Fruit fly (Drosophila melanogaster) whole organism, embryonic: ENCODE results near the gene qless.

Experiments used
- Atf3 ChIP-seq: fragments of 200-800 bp; sonication (Bioruptor generic); optimal IDR thresholded peaks from 3 replicates; lab custom pipeline; 2016; ENCODE audit warnings: missing biosample characterization, missing genetic modification characterization
- Atf6 ChIP-seq: fragments of 200-800 bp; sonication (Bioruptor generic); IDR thresholded peaks from 2 replicates; pipeline ENCODE4 v1.3.6; 2022; ENCODE audit warnings: missing biosample characterization, missing genetic modification characterization
- BEAF-32 ChIP-seq: fragments of 200-800 bp; sonication (Bioruptor generic); optimal IDR thresholded peaks from 3 replicates; lab custom pipeline; 2017; ENCODE audit warnings: missing biosample characterization, missing genetic modification characterization, mild to moderate bottlenecking, moderate library complexity, missing genetic modification reagents
- CG10543 ChIP-seq: fragments of 200-800 bp; sonication (Bioruptor generic); optimal IDR thresholded peaks from 3 replicates; lab custom pipeline; 2017; ENCODE audit warnings: missing biosample characterization, mild to moderate bottlenecking, missing genetic modification characterization, moderate library complexity
- CG12071 ChIP-seq: fragments of 200-800 bp; sonication (Bioruptor generic); optimal IDR thresholded peaks from 3 replicates; lab custom pipeline; 2018; ENCODE audit warnings: missing biosample characterization, mild to moderate bottlenecking, missing genetic modification characterization
- CG12769 ChIP-seq: fragments of 200-800 bp; sonication (Bioruptor generic); optimal IDR thresholded peaks from 2 replicates; lab custom pipeline; 2019; ENCODE audit warnings: missing biosample characterization, mild to moderate bottlenecking, missing genetic modification characterization, moderate library complexity
- CG1602 ChIP-seq: fragments of 200-800 bp; sonication (Bioruptor generic); optimal IDR thresholded peaks from 3 replicates; lab custom pipeline; 2016; ENCODE audit warnings: missing biosample characterization, missing genetic modification characterization
- CG18011 ChIP-seq: fragments of 200-800 bp; sonication (Bioruptor generic); optimal IDR thresholded peaks from 2 replicates; lab custom pipeline; 2017; ENCODE audit warnings: missing biosample characterization, missing genetic modification characterization, mild to moderate bottlenecking, moderate library complexity, missing genotype
- CG18599 ChIP-seq: fragments of 200-800 bp; sonication (Bioruptor generic); optimal IDR thresholded peaks from 3 replicates; lab custom pipeline; 2017; ENCODE audit warnings: missing biosample characterization, missing genetic modification characterization, mild to moderate bottlenecking, moderate library complexity, missing genetic modification reagents
- CG2678 ChIP-seq: fragments of 200-800 bp; sonication (Bioruptor generic); optimal IDR thresholded peaks from 3 replicates; lab custom pipeline; 2019; ENCODE audit warnings: missing biosample characterization, mild to moderate bottlenecking, missing genetic modification characterization, moderate library complexity
- CG3065 ChIP-seq: fragments of 200-800 bp; sonication (Bioruptor generic); optimal IDR thresholded peaks from 2 replicates; lab custom pipeline; 2016; ENCODE audit warnings: missing biosample characterization, missing genetic modification characterization
- CG34422 ChIP-seq: fragments of 200-800 bp; sonication (Bioruptor generic); IDR thresholded peaks from 3 replicates; pipeline ENCODE4 v1.3.6; 2022; ENCODE audit warnings: missing biosample characterization, missing genetic modification characterization
- CG4360 ChIP-seq: fragments of 200-800 bp; sonication (Bioruptor generic); IDR thresholded peaks from 2 replicates; pipeline ENCODE4 v1.3.6; 2022; ENCODE audit warnings: missing biosample characterization, missing genetic modification characterization
- CG6854 ChIP-seq: fragments of 200-800 bp; sonication (Bioruptor generic); optimal IDR thresholded peaks from 3 replicates; lab custom pipeline; 2017; ENCODE audit warnings: missing biosample characterization, mild to moderate bottlenecking, missing genetic modification characterization
- CG8765 ChIP-seq: fragments of 200-800 bp; sonication (Bioruptor generic); IDR thresholded peaks from 2 replicates; pipeline ENCODE4 v1.3.6; 2022; ENCODE audit warnings: missing biosample characterization, missing genetic modification characterization
- Dbx ChIP-seq: fragments of 200-800 bp; sonication (Bioruptor generic); IDR thresholded peaks from 3 replicates; pipeline ENCODE4 v1.3.6; 2022; ENCODE audit warnings: missing biosample characterization, missing genetic modification characterization
- Ets65A ChIP-seq: fragments of 200-800 bp; sonication (Bioruptor generic); peaks from one replicate; lab custom pipeline; 2016; ENCODE audit warnings: missing biosample characterization, missing genetic modification characterization
- Hr78 ChIP-seq, 2 experiments: fragments of 200-800 bp in 1 of 2; fragments of >200 bp in 1 of 2; sonication (Bioruptor generic) in 1 of 2; optimal IDR thresholded peaks; 2 replicates each; lab custom pipeline; 2017 to 2019; ENCODE audit warnings: missing biosample characterization in 2 of 2, missing genetic modification characterization in 2 of 2, mild to moderate bottlenecking in 1 of 2, moderate library complexity in 1 of 2
- Jarid2 ChIP-seq: fragments of 200-800 bp; sonication (Bioruptor generic); optimal IDR thresholded peaks from 3 replicates; lab custom pipeline; 2017; ENCODE audit warnings: mild to moderate bottlenecking, missing biosample characterization, missing genetic modification reagents, missing genetic modification characterization
- Max ChIP-seq: fragments of 200-800 bp; sonication (Bioruptor generic); optimal IDR thresholded peaks from 2 replicates; lab custom pipeline; 2016; ENCODE audit warnings: missing biosample characterization, mild to moderate bottlenecking, missing genetic modification characterization
- Med ChIP-seq: fragments of 200-800 bp; sonication (Bioruptor generic); peaks from one replicate; lab custom pipeline; 2016; ENCODE audit warnings: missing biosample characterization, missing genetic modification characterization, mild to moderate bottlenecking, inconsistent platforms, moderate library complexity
- Rx ChIP-seq: fragments of 200-800 bp; sonication (Bioruptor generic); IDR thresholded peaks from 2 replicates; pipeline ENCODE4 v1.3.6; 2022; ENCODE audit warnings: missing biosample characterization, missing genetic modification characterization
- Sry-δ ChIP-seq: fragments of 200-800 bp; sonication (Bioruptor generic); optimal IDR thresholded peaks from 2 replicates; lab custom pipeline; 2016; ENCODE audit warnings: missing biosample characterization, missing genetic modification characterization
- al ChIP-seq: fragments of 200-800 bp; sonication (Bioruptor generic); IDR thresholded peaks from 2 replicates; pipeline ENCODE4 v1.3.6; 2022; ENCODE audit warnings: missing biosample characterization, missing genetic modification characterization
- amos ChIP-seq: fragments of 200-800 bp; sonication (Bioruptor generic); IDR thresholded peaks from 2 replicates; pipeline ENCODE4 v1.3.6; 2022; ENCODE audit warnings: missing biosample characterization, missing genetic modification characterization; ENCODE audit not compliant: partially characterized antibody
- aop ChIP-seq: fragments of 200-800 bp; sonication (Bioruptor generic); IDR thresholded peaks from 2 replicates; pipeline ENCODE4 v1.3.6; 2022; ENCODE audit warnings: missing biosample characterization, missing genetic modification characterization
- bowl ChIP-seq: fragments of 200-800 bp; sonication (Bioruptor generic); IDR thresholded peaks from 2 replicates; pipeline ENCODE4 v1.3.6; 2022; ENCODE audit warnings: missing biosample characterization, missing genetic modification characterization
- chinmo ChIP-seq: fragments of 200-800 bp; sonication (Bioruptor generic); IDR thresholded peaks from 4 replicates; pipeline ENCODE4 v1.3.6; 2022; ENCODE audit warnings: missing biosample characterization, missing genetic modification characterization; ENCODE audit not compliant: partially characterized antibody
- ci ChIP-seq: fragments of 200-800 bp; sonication (Bioruptor generic); IDR thresholded peaks from 3 replicates; pipeline ENCODE4 v1.3.6; 2022; ENCODE audit warnings: missing biosample characterization, missing genetic modification characterization
- ewg ChIP-seq: fragments of 200-800 bp; sonication (Bioruptor generic); optimal IDR thresholded peaks from 3 replicates; lab custom pipeline; 2017; ENCODE audit warnings: mild to moderate bottlenecking, missing biosample characterization, missing genetic modification reagents, missing genetic modification characterization
- exex ChIP-seq: fragments of 200-800 bp; sonication (Bioruptor generic); optimal IDR thresholded peaks from 4 replicates; lab custom pipeline; 2018; ENCODE audit warnings: missing biosample characterization, mild to moderate bottlenecking, missing genetic modification characterization, moderate library complexity
- grn ChIP-seq: fragments of 200-800 bp; sonication (Bioruptor generic); optimal IDR thresholded peaks from 3 replicates; lab custom pipeline; 2017; ENCODE audit warnings: missing biosample characterization, missing genetic modification characterization
- hb ChIP-seq: fragments of 200-800 bp; sonication (Bioruptor generic); IDR thresholded peaks from 3 replicates; pipeline ENCODE4 v1.3.6; 2022; ENCODE audit warnings: missing biosample characterization, missing genetic modification characterization; ENCODE audit not compliant: partially characterized antibody
- hkb ChIP-seq, 2 experiments: fragments of 200-800 bp in 1 of 2; fragments of >200 bp in 1 of 2; sonication (Bioruptor generic) in 1 of 2; IDR thresholded peaks in 1 of 2; optimal IDR thresholded peaks in 1 of 2; 2 replicates each; pipeline versions ENCODE4 v1.3.6 to Lab custom; 2017 to 2022; ENCODE audit warnings: missing biosample characterization in 1 of 2, missing genetic modification characterization in 1 of 2
- jumu ChIP-seq: fragments of 200-800 bp; sonication (Bioruptor generic); optimal IDR thresholded peaks from 3 replicates; lab custom pipeline; 2016; ENCODE audit warnings: missing biosample characterization, missing genetic modification characterization
- klu ChIP-seq: fragments of 200-800 bp; sonication (Bioruptor generic); IDR thresholded peaks from 2 replicates; pipeline ENCODE4 v1.3.6; 2022; ENCODE audit warnings: missing biosample characterization, missing genetic modification characterization
- lab ChIP-seq: fragments of 200-800 bp; sonication (Bioruptor generic); optimal IDR thresholded peaks from 3 replicates; lab custom pipeline; 2017; ENCODE audit warnings: missing biosample characterization, missing genetic modification characterization, mild to moderate bottlenecking, moderate library complexity, missing genetic modification reagents
- mirr ChIP-seq: fragments of 200-800 bp; sonication (Bioruptor generic); optimal IDR thresholded peaks from 3 replicates; lab custom pipeline; 2018; ENCODE audit warnings: missing biosample characterization, mild to moderate bottlenecking, missing genetic modification characterization
- nerfin-1 ChIP-seq: fragments of 200-800 bp; sonication (Bioruptor generic); optimal IDR thresholded peaks from 3 replicates; lab custom pipeline; 2019; ENCODE audit warnings: missing biosample characterization, mild to moderate bottlenecking, missing genetic modification characterization, moderate library complexity
- pan ChIP-seq, 4 experiments: fragments of >200 bp in 3 of 4; fragments of 200-800 bp in 1 of 4; sonication (Bioruptor generic) in 1 of 4; optimal IDR thresholded peaks in 3 of 4; IDR thresholded peaks in 1 of 4; 2 replicates each; pipeline versions ENCODE4 v1.3.6 to Lab custom; 2017 to 2022; ENCODE audit warnings: missing biosample characterization in 2 of 4, missing genetic modification characterization in 2 of 4, mixed read lengths in 1 of 4
- peb ChIP-seq: fragments of 200-800 bp; sonication (Bioruptor generic); IDR thresholded peaks from 2 replicates; pipeline ENCODE4 v1.3.6; 2022; ENCODE audit warnings: missing biosample characterization, missing genetic modification characterization
- pfk ChIP-seq: fragments of 200-800 bp; sonication (Bioruptor generic); optimal IDR thresholded peaks from 2 replicates; lab custom pipeline; 2018; ENCODE audit warnings: missing biosample characterization, mild to moderate bottlenecking, missing genetic modification characterization, moderate library complexity
- pita ChIP-seq: fragments of 200-800 bp; sonication (Bioruptor generic); optimal IDR thresholded peaks from 2 replicates; lab custom pipeline; 2017; ENCODE audit warnings: missing biosample characterization, mild to moderate bottlenecking, missing genetic modification characterization
- salm ChIP-seq: fragments of 200-800 bp; sonication (Bioruptor generic); optimal IDR thresholded peaks from 2 replicates; lab custom pipeline; 2018; ENCODE audit warnings: missing biosample characterization, mild to moderate bottlenecking, missing genetic modification characterization
- sens ChIP-seq: fragments of 200-800 bp; sonication (Bioruptor generic); peaks from one replicate; lab custom pipeline; 2016; ENCODE audit warnings: missing biosample characterization, missing genetic modification characterization
- so ChIP-seq: fragments of 200-800 bp; sonication (Bioruptor generic); IDR thresholded peaks from 3 replicates; pipeline ENCODE4 v1.3.6; 2022; ENCODE audit warnings: missing biosample characterization, missing genetic modification characterization
- stwl ChIP-seq: fragments of 200-800 bp; sonication (Bioruptor generic); optimal IDR thresholded peaks from 3 replicates; lab custom pipeline; 2018; ENCODE audit warnings: missing biosample characterization, mild to moderate bottlenecking, missing genetic modification characterization, moderate library complexity
- unpg ChIP-seq: fragments of 200-800 bp; sonication (Bioruptor generic); optimal IDR thresholded peaks from 3 replicates; lab custom pipeline; 2018; ENCODE audit warnings: missing biosample characterization, mild to moderate bottlenecking, missing genetic modification characterization, moderate library complexity
- zfh1 ChIP-seq: fragments of 200-800 bp; sonication (Bioruptor generic); IDR thresholded peaks from 3 replicates; pipeline ENCODE4 v1.3.6; 2022; ENCODE audit warnings: missing biosample characterization, missing genetic modification characterization

Gene qless

dm6 chr3R:31196731-31197130, 55.7 kb downstream of the qless start, which contains the start of gene CG1544 (continued):
- TF ChIP-seq grn (GFP tag; lab: Kevin White, UChicago) (peak; percentile 69), mirr (GFP tag; lab: Kevin White, UChicago) (peak; percentile 96), CG18011 (peak; percentile 26), Atf6 (0 out of 2 replicates have a peak, but pooled peaks have one; percentile 21), peb (GFP tag; lab: Robert Waterston, UW) (no peak), hb (GFP tag; lab: Robert Waterston, UW) (no peak), CG2678 (tag; lab: Kevin White, UChicago) (peak; percentile 6), klu (GFP tag; lab: Robert Waterston, UW) (no peak), CG1602 (no peak), CG18599 (GFP tag; lab: Kevin White, UChicago) (peak; percentile 32), lab (peak; percentile 12), al (GFP tag; lab: Robert Waterston, UW) (no peak), CG4360 (GFP tag; lab: Robert Waterston, UW) (0 out of 2 replicates have a peak, but pooled peaks have one; percentile 23), ewg (GFP tag; lab: Kevin White, UChicago) (no peak), pan (optimal IDR thresholded peaks at IDR 0.05; lab: Kevin White, UChicago) (no peak), pan (GFP tag; optimal IDR thresholded peaks at IDR 0.05 in 1 of 2, IDR thresholded peaks at IDR 0.05 in 1 of 2) (peak in 1 of 2 experiments; percentile 7), Hr78 (GFP tag; optimal IDR thresholded peaks at IDR 0.05; lab: Kevin White, UChicago) (peak in 1 of 2 experiments; percentile 50), CG34422 (GFP tag; lab: Robert Waterston, UW) (peak; percentile 32; the same call in 1 of the 3 replicates), CG6854 (no peak), amos (GFP tag; lab: Robert Waterston, UW) (peak; percentile 34; the same call in 1 of the 2 replicates), pita (GFP tag; lab: Kevin White, UChicago) (peak; percentile 13), Max (GFP tag; lab: Kevin White, UChicago) (no peak), CG8765 (no peak), Dbx (GFP tag; lab: Robert Waterston, UW) (peak; percentile 27; the same call in 1 of the 3 replicates), unpg (GFP tag; lab: Kevin White, UChicago) (no peak), zfh1 (GFP tag; lab: Robert Waterston, UW) (0 out of 3 replicates have a peak, but pooled peaks have one; percentile 24), Med (GFP tag; lab: Kevin White, UChicago) (peak; percentile 79), hkb (optimal IDR thresholded peaks at IDR 0.05; lab: Kevin White, UChicago) (no peak), hkb (GFP tag; IDR thresholded peaks at IDR 0.05; lab: Robert Waterston, UW) (peak; percentile 41; the same call in 1 of the 2 replicates), Jarid2 (GFP tag; lab: Kevin White, UChicago) (peak; percentile 69), Ets65A (no peak), pfk (no peak), so (GFP tag; lab: Robert Waterston, UW) (no peak), stwl (peak; percentile 32), sens (GFP tag; lab: Kevin White, UChicago) (peak; percentile 38), Sry-δ (GFP tag; lab: Kevin White, UChicago) (no peak), aop (GFP tag; lab: Robert Waterston, UW) (no peak), nerfin-1 (tag; lab: Kevin White, UChicago) (no peak), exex (tag; lab: Kevin White, UChicago) (peak; percentile 69), CG10543 (GFP tag; lab: Kevin White, UChicago) (peak; percentile 75), jumu (GFP tag; lab: Kevin White, UChicago) (no peak), Rx (GFP tag; lab: Robert Waterston, UW) (no peak), chinmo (GFP tag; lab: Robert Waterston, UW) (0 out of 4 replicates have a peak, but pooled peaks have one; percentile 64), CG12071 (GFP tag; lab: Kevin White, UChicago) (no peak), bowl (GFP tag; lab: Robert Waterston, UW) (no peak), CG3065 (GFP tag; lab: Kevin White, UChicago) (peak; percentile 55), ci (GFP tag; lab: Robert Waterston, UW) (peak; percentile 38; the same call in 1 of the 3 replicates), BEAF-32 (GFP tag; lab: Kevin White, UChicago) (no peak), CG12769 (peak; percentile 94), Atf3 (no peak), salm (no peak)
